Fruit fly (Drosophila melanogaster): ENCODE measurements around the gene Cyp6d5.

The Cyp6d5 gene

DNA sequence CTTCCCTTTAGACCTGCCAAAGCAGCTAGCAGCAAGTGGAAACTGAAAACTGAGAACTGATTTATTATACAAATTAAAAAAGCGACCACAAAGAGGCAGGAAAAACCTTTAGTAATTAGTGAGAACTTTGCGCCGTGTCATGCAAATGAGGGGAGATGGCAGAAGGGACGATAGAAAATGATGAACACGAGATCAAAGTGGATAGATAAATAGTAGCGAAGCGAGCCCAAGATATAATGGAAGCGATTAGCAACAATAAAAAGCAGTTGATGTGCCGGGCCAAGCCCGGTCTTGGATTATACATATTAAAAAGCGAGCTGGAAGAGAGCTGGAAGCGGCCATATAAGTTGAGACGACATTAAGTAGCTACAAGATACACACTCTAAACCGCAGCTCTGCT is 17.9 kb upstream of the Cyp6d5 start (continued):
- TF ChIP-seq Bgb (GFP tag; IDR thresholded peaks at IDR 0.05; ENCODE audit: partially characterized antibody) (no peak), Bdp1 (GFP tag; optimal IDR thresholded peaks at IDR 0.05) (no peak), Med (GFP tag) (peak; percentile 71), ttk (GFP tag; IDR thresholded peaks at IDR 0.05) (no peak), sim (GFP tag; IDR thresholded peaks at IDR 0.05) (no peak), sd (tag; optimal IDR thresholded peaks at IDR 0.05) (no peak)

DNA sequence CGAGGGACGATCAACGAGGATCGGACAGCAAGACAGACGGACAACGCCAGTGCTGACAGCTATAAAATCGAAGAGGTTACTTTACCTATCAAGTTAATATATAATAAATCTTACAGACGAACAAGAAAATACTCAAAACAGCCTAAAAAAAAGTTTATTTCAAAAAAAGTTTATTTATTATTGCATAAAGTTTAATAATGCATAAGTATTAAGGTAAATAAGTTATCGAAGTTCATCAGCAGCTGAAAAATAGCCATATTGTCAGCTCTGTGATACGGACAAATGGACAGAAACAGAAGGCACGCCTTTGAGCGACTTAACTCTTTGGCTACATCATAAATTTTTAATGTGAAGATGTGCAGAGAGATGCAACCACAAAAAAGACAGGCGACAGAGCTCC is 17.4 kb upstream of the Cyp6d5 start:
- TF ChIP-seq CG10654 (GFP tag; optimal IDR thresholded peaks at IDR 0.05): no peak
- no peak for TF ChIP-seq CG17802 (tag; optimal IDR thresholded peaks at IDR 0.05)
- TF ChIP-seq Ssrp (tag; optimal IDR thresholded peaks at IDR 0.05): peak; percentile 2
- no peak for TF ChIP-seq CG17328 (GFP tag; IDR thresholded peaks at IDR 0.05)
- no peak for TF ChIP-seq CG11723 (GFP tag; optimal IDR thresholded peaks at IDR 0.05)
- TF ChIP-seq row (GFP tag; IDR thresholded peaks at IDR 0.05): peak; percentile 52
- no peak for TF ChIP-seq CG3995 (GFP tag; optimal IDR thresholded peaks at IDR 0.05)
- 0 out of 2 replicates have a peak, but pooled peaks have one; percentile 10 for TF ChIP-seq CG32767 (GFP tag; IDR thresholded peaks at IDR 0.05)
- TF ChIP-seq Dip3 (GFP tag; optimal IDR thresholded peaks at IDR 0.05): no peak
- TF ChIP-seq dmrt11E (tag; optimal IDR thresholded peaks at IDR 0.05): peak; percentile 2
- no peak for TF ChIP-seq CG18599 (GFP tag; optimal IDR thresholded peaks at IDR 0.05)
- TF ChIP-seq Sry-β (GFP tag; optimal IDR thresholded peaks at IDR 0.05): peak; percentile 91
- no peak for TF ChIP-seq bowl (GFP tag; IDR thresholded peaks at IDR 0.05)
- peak; percentile 17 for TF ChIP-seq CG18262 (tag; optimal IDR thresholded peaks at IDR 0.05)
- TF ChIP-seq disco-r (GFP tag; optimal IDR thresholded peaks at IDR 0.05): no peak
- TF ChIP-seq Blimp-1 (GFP tag; optimal IDR thresholded peaks at IDR 0.05): no peak
- no peak for TF ChIP-seq HmgZ (tag; optimal IDR thresholded peaks at IDR 0.05)
- TF ChIP-seq CG11504 (tag; optimal IDR thresholded peaks at IDR 0.05): peak; percentile 15
- TF ChIP-seq sens (GFP tag): peak; percentile 87
- peak; percentile 8 for TF ChIP-seq phol (tag; optimal IDR thresholded peaks at IDR 0.05)
- no peak for TF ChIP-seq Dp (GFP tag; optimal IDR thresholded peaks at IDR 0.05)
- TF ChIP-seq Lhr (GFP tag; optimal IDR thresholded peaks at IDR 0.05): no peak

DNA sequence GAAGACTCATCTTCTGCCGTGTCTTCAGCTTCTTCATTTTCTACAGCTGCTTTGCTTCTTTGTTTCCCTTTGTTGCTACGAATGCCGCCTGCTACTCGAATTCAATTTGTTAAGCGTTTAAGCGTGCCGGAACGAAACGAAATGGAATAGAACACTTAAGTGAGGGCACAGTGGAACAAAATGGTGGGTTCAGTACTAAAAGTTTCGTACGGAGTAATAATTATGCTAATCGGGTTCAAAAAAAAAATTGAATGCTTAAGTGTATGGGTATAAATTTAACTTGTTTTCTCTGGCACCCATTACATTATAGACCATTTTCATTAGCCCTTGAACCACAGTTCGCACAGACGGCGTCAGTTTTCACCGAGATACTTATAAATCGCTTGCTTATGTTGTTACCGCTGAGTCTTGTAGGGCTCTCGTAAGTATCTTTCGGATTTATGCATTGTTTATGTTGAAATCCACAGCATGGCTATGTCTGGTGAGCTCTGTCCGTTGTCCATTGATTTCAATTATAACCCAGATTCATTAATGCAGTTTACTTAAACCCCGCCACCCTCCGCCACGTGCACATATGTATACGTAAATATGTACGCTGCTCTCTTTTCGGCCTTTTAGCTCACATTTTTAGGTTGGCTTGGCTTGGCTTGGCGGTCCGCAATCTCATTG is 16.4 kb upstream of the Cyp6d5 start:
- TF ChIP-seq esg (GFP tag; conservative IDR thresholded peaks at IDR 0.05) (peak; percentile 93), bowl (GFP tag; IDR thresholded peaks at IDR 0.05) (peak; percentile 86), slp2 (GFP tag; optimal IDR thresholded peaks at IDR 0.05) (peak; percentile 68), ro (GFP tag; IDR thresholded peaks at IDR 0.05) (peak; percentile 88), ash1 (GFP tag; optimal IDR thresholded peaks at IDR 0.05) (no peak), CG7271 (tag; optimal IDR thresholded peaks at IDR 0.05) (peak; percentile 75), tin (GFP tag; optimal IDR thresholded peaks at IDR 0.05) (peak; percentile 97), Myb (GFP tag; optimal IDR thresholded peaks at IDR 0.05) (peak; percentile 55), Doc2 (GFP tag; IDR thresholded peaks at IDR 0.05) (peak; percentile 68; the same call in 1 of the 2 replicates), Hmx (GFP tag; optimal IDR thresholded peaks at IDR 0.05) (peak; percentile 14), CG13287 (GFP tag; IDR thresholded peaks at IDR 0.05; ENCODE audit: partially characterized antibody) (peak; percentile 36), mam (GFP tag; optimal IDR thresholded peaks at IDR 0.05) (peak; percentile 89), PHDP (tag; optimal IDR thresholded peaks at IDR 0.05) (peak; percentile 81), CG5245 (GFP tag; optimal IDR thresholded peaks at IDR 0.05) (peak; percentile 93), gsb (GFP tag; IDR thresholded peaks at IDR 0.05) (peak; percentile 92), CG14710 (tag; optimal IDR thresholded peaks at IDR 0.05) (peak; percentile 90), CG8359 (GFP tag; optimal IDR thresholded peaks at IDR 0.05; ENCODE audit: borderline replicate concordance) (peak; percentile 88), Bdp1 (GFP tag; optimal IDR thresholded peaks at IDR 0.05) (peak; percentile 41), Bgb (GFP tag; IDR thresholded peaks at IDR 0.05; ENCODE audit: partially characterized antibody) (peak; percentile 52), Oli (tag; optimal IDR thresholded peaks at IDR 0.05) (peak; percentile 90), sug (tag; optimal IDR thresholded peaks at IDR 0.05) (peak; percentile 19), CG10366 (GFP tag; IDR thresholded peaks at IDR 0.05) (peak; percentile 92), CG12219 (GFP tag; optimal IDR thresholded peaks at IDR 0.05) (peak; percentile 81)

Measured in whole organism, embryonic.